Worm (Caenorhabditis elegans) whole organism, mixed stage, embryonic: ENCODE measurements around the gene R04F11.5.

Experiments used
- M03D4.4 ChIP-seq: sonication (generic microtip); optimal IDR thresholded peaks from 2 replicates; lab custom pipeline; 2017; ENCODE audit warnings: mild to moderate bottlenecking, missing genetic modification characterization, missing compliant biosample characterization
- blmp-1 ChIP-seq: fragments of 150-350 bp; optimal IDR thresholded peaks from 2 replicates; lab custom pipeline; 2014; ENCODE audit warnings: missing biosample characterization, missing genetic modification characterization
- ceh-39 ChIP-seq: fragments of 150-350 bp; optimal IDR thresholded peaks from 2 replicates; lab custom pipeline; 2014; ENCODE audit warnings: missing biosample characterization, missing genetic modification characterization
- ceh-43 ChIP-seq: fragments of 200-800 bp; sonication (Bioruptor generic); optimal IDR thresholded peaks from 2 replicates; lab custom pipeline; 2018; ENCODE audit warnings: mild to moderate bottlenecking, missing genetic modification characterization, moderate library complexity, missing compliant biosample characterization
- ceh-83 ChIP-seq: fragments of 200-800 bp; sonication (Bioruptor generic); optimal IDR thresholded peaks from 2 replicates; lab custom pipeline; 2018; ENCODE audit warnings: mild to moderate bottlenecking, missing genetic modification characterization, missing compliant biosample characterization
- cnd-1 ChIP-seq: fragments of 200-800 bp; sonication (Bioruptor generic); optimal IDR thresholded peaks from 2 replicates; lab custom pipeline; 2018; ENCODE audit warnings: mild to moderate bottlenecking, missing genetic modification characterization, missing compliant biosample characterization
- elt-1 ChIP-seq: sonication (generic microtip); optimal IDR thresholded peaks from 2 replicates; lab custom pipeline; 2017; ENCODE audit warnings: missing genetic modification characterization, mild to moderate bottlenecking, missing compliant biosample characterization, antibody characterized with exemption, moderate library complexity, borderline replicate concordance; ENCODE audit not compliant: insufficient read depth
- elt-3 ChIP-seq: fragments of 150-350 bp; optimal IDR thresholded peaks from 2 replicates; lab custom pipeline; 2014; ENCODE audit warnings: missing biosample characterization, missing genetic modification characterization
- flh-1 ChIP-seq: fragments of 200-800 bp; sonication (Bioruptor generic); optimal IDR thresholded peaks from 2 replicates; lab custom pipeline; 2018; ENCODE audit warnings: mild to moderate bottlenecking, missing genetic modification characterization, moderate library complexity, missing compliant biosample characterization
- ham-2 ChIP-seq: fragments of 200-800 bp; sonication (Bioruptor generic); optimal IDR thresholded peaks from 2 replicates; lab custom pipeline; 2018; ENCODE audit warnings: mild to moderate bottlenecking, missing genetic modification characterization, missing compliant biosample characterization
- hlh-1 ChIP-seq: fragments of 150-350 bp; optimal IDR thresholded peaks from 2 replicates; lab custom pipeline; 2014; ENCODE audit warnings: missing biosample characterization, missing genetic modification reagents, missing genetic modification characterization
- lin-13 ChIP-seq: fragments of 150-350 bp; optimal IDR thresholded peaks from 2 replicates; lab custom pipeline; 2014; ENCODE audit warnings: missing biosample characterization, missing genetic modification characterization
- mep-1 ChIP-seq: fragments of 150-350 bp; optimal IDR thresholded peaks from 2 replicates; lab custom pipeline; 2017; ENCODE audit warnings: missing biosample characterization, missing genetic modification reagents, missing genetic modification characterization, inconsistent platforms
- mls-2 ChIP-seq: sonication (generic microtip); optimal IDR thresholded peaks from 2 replicates; lab custom pipeline; 2016; ENCODE audit warnings: mild to moderate bottlenecking, missing genetic modification characterization, moderate library complexity, missing compliant biosample characterization
- nhr-12 ChIP-seq: fragments of 150-350 bp; optimal IDR thresholded peaks from 2 replicates; lab custom pipeline; 2014; ENCODE audit warnings: missing biosample characterization, missing genetic modification characterization
- nhr-2 ChIP-seq: fragments of 150-350 bp; optimal IDR thresholded peaks from 2 replicates; lab custom pipeline; 2014; ENCODE audit warnings: missing biosample characterization, missing genetic modification characterization
- nhr-237 ChIP-seq: fragments of 150-350 bp; optimal IDR thresholded peaks from 2 replicates; lab custom pipeline; 2014; ENCODE audit warnings: missing biosample characterization, missing genetic modification characterization
- nhr-28 ChIP-seq: fragments of 150-350 bp; optimal IDR thresholded peaks from 2 replicates; lab custom pipeline; 2014; ENCODE audit warnings: missing biosample characterization, missing genetic modification characterization
- snpc-4 ChIP-seq: fragments of 150-350 bp; optimal IDR thresholded peaks from 2 replicates; lab custom pipeline; 2014; ENCODE audit warnings: missing biosample characterization, missing genetic modification characterization
- sptf-1 ChIP-seq: sonication (generic microtip); optimal IDR thresholded peaks from 2 replicates; lab custom pipeline; 2017; ENCODE audit warnings: mild to moderate bottlenecking, missing genetic modification characterization, moderate library complexity, missing compliant biosample characterization
- tbx-8 ChIP-seq: fragments of 200-800 bp; sonication (Bioruptor generic); optimal IDR thresholded peaks from 2 replicates; lab custom pipeline; 2018; ENCODE audit warnings: mild to moderate bottlenecking, missing genetic modification characterization, moderate library complexity, missing compliant biosample characterization
- unc-39 ChIP-seq: fragments of 150-350 bp; optimal IDR thresholded peaks from 2 replicates; lab custom pipeline; 2014; ENCODE audit warnings: missing biosample characterization, missing genetic modification characterization
- unc-62 ChIP-seq: fragments of 150-350 bp; optimal IDR thresholded peaks from 2 replicates; lab custom pipeline; 2014; ENCODE audit warnings: missing biosample characterization, missing genetic modification reagents, missing genetic modification characterization
- ztf-11 ChIP-seq: fragments of 150-350 bp; optimal IDR thresholded peaks from 2 replicates; lab custom pipeline; 2014; ENCODE audit warnings: missing biosample characterization, missing genetic modification characterization

R04F11.5 gene

ce11 chrV:12354193-12354830, 36.5 kb upstream of the R04F11.5 start:
- TF ChIP-seq tbx-8 (GFP tag; lab: Kevin White, UChicago) (peak; percentile 6), M03D4.4 (tag; lab: Kevin White, UChicago) (peak; percentile 39), ham-2 (GFP tag; lab: Kevin White, UChicago) (peak; percentile 16), nhr-12 (tag; lab: Kevin White, UChicago) (no peak), unc-62 (GFP tag; lab: Kevin White, UChicago) (peak; percentile 50), elt-1 (tag; lab: Kevin White, UChicago) (peak; percentile 87), blmp-1 (tag; lab: Kevin White, UChicago) (peak; percentile 8), ztf-11 (tag; lab: Kevin White, UChicago) (no peak), ceh-39 (tag; lab: Kevin White, UChicago) (no peak), snpc-4 (tag; lab: Kevin White, UChicago) (no peak)

ce11 chrV:12353505-12353904, 35.7 kb upstream of the R04F11.5 start:
- no peak for TF ChIP-seq mep-1 (tag; lab: Kevin White, UChicago)
- TF ChIP-seq mls-2 (tag; lab: Kevin White, UChicago), result peak; percentile 44
- TF ChIP-seq unc-39, result no peak

- peak; percentile 66 for TF ChIP-seq ceh-83 (GFP tag; lab: Kevin White, UChicago)
- no peak for TF ChIP-seq nhr-237
- no peak for TF ChIP-seq sptf-1 (tag; lab: Kevin White, UChicago)
- peak; percentile 52 for TF ChIP-seq ham-2 (GFP tag; lab: Kevin White, UChicago)
- no peak for TF ChIP-seq tbx-8 (GFP tag; lab: Kevin White, UChicago)
- TF ChIP-seq nhr-28 (tag; lab: Kevin White, UChicago), result no peak
Measured at ce11 chrV:12352881-12353280, 35.1 kb upstream of the R04F11.5 start.

- TF ChIP-seq snpc-4 (tag; lab: Kevin White, UChicago), result no peak
- no peak for TF ChIP-seq nhr-12 (tag; lab: Kevin White, UChicago)
- no peak for TF ChIP-seq unc-39
- no peak for TF ChIP-seq cnd-1 (tag; lab: Kevin White, UChicago)
- TF ChIP-seq mls-2 (tag; lab: Kevin White, UChicago), result no peak
- TF ChIP-seq unc-62 (GFP tag; lab: Kevin White, UChicago), result no peak
- TF ChIP-seq ceh-43 (GFP tag; lab: Kevin White, UChicago), result no peak
- TF ChIP-seq hlh-1 (tag; lab: Kevin White, UChicago), result no peak
- no peak for TF ChIP-seq flh-1 (GFP tag; lab: Kevin White, UChicago)
Measured at ce11 chrV:12352445-12352844, 34.6 kb upstream of the R04F11.5 start, which contains the start of gene sqt-3. TSS of gene sqt-3 (plus strand) at chrV:12352745.

- TF ChIP-seq lin-13 (tag; lab: Kevin White, UChicago), result no peak
- TF ChIP-seq nhr-2, result no peak
- TF ChIP-seq cnd-1 (tag; lab: Kevin White, UChicago), result no peak
- peak; percentile 68 for TF ChIP-seq elt-1 (tag; lab: Kevin White, UChicago)
- TF ChIP-seq flh-1 (GFP tag; lab: Kevin White, UChicago), result no peak
Measured at ce11 chrV:12351842-12352241, 34.0 kb upstream of the R04F11.5 start.

ce11 chrV:12349365-12349764, 31.5 kb upstream of the R04F11.5 start:
- peak; percentile 39 for TF ChIP-seq elt-3
- TF ChIP-seq elt-1 (tag; lab: Kevin White, UChicago), result peak; percentile 66
- TF ChIP-seq nhr-2, result no peak
- TF ChIP-seq blmp-1 (tag; lab: Kevin White, UChicago), result peak; percentile 53
- TF ChIP-seq mls-2 (tag; lab: Kevin White, UChicago), result no peak
- TF ChIP-seq nhr-28 (tag; lab: Kevin White, UChicago), result no peak
- no peak for TF ChIP-seq ceh-39 (tag; lab: Kevin White, UChicago)
- no peak for TF ChIP-seq nhr-12 (tag; lab: Kevin White, UChicago)

ce11 chrV:12347854-12348253, 30.0 kb upstream of the R04F11.5 start:
- TF ChIP-seq unc-39 (no peak), mep-1 (tag; lab: Kevin White, UChicago) (no peak), M03D4.4 (tag; lab: Kevin White, UChicago) (no peak), snpc-4 (tag; lab: Kevin White, UChicago) (no peak), unc-62 (GFP tag; lab: Kevin White, UChicago) (no peak), nhr-28 (tag; lab: Kevin White, UChicago) (no peak)
